Worm (Caenorhabditis elegans) whole organism, young adult: Measurements from ENCODE around the gene srh-78.

Experiments used
- B0336.3 ChIP-seq: fragments of 200-800 bp; sonication (Bioruptor generic); IDR thresholded peaks from 2 replicates; pipeline ENCODE4 v1.3.6; 2022; ENCODE audit warnings: missing genetic modification characterization, missing compliant biosample characterization
- C17E4.6 ChIP-seq: fragments of 200-800 bp; sonication (Bioruptor generic); IDR thresholded peaks from 2 replicates; pipeline ENCODE4 v1.3.6; 2022; ENCODE audit warnings: missing genetic modification reagents, missing genetic modification characterization, missing compliant biosample characterization
- F10E7.11 ChIP-seq: sonication (generic microtip); optimal IDR thresholded peaks from 2 replicates; lab custom pipeline; 2017; ENCODE audit warnings: mild to moderate bottlenecking, missing genetic modification characterization, moderate library complexity, missing compliant biosample characterization
- F22D6.2 ChIP-seq: sonication (generic microtip); optimal IDR thresholded peaks from 2 replicates; lab custom pipeline; 2016; ENCODE audit warnings: mild to moderate bottlenecking, missing genetic modification characterization, missing compliant biosample characterization
- F23B12.7 ChIP-seq: sonication (generic microtip); optimal IDR thresholded peaks from 2 replicates; lab custom pipeline; 2017; ENCODE audit warnings: missing genetic modification characterization, mild to moderate bottlenecking, missing compliant biosample characterization, antibody characterized with exemption, moderate library complexity; ENCODE audit not compliant: insufficient read depth
- F33H1.4 ChIP-seq: fragments of 200-800 bp; sonication (Bioruptor generic); IDR thresholded peaks from 2 replicates; pipeline ENCODE4 v1.3.6; 2022; ENCODE audit warnings: missing genetic modification reagents, missing genetic modification characterization, missing compliant biosample characterization
- F57A8.1 ChIP-seq: fragments of 200-800 bp; sonication (Bioruptor generic); optimal IDR thresholded peaks from 2 replicates; lab custom pipeline; 2018; ENCODE audit warnings: mild to moderate bottlenecking, missing genetic modification characterization, moderate library complexity, missing compliant biosample characterization
- T26A5.8 ChIP-seq: sonication (generic microtip); optimal IDR thresholded peaks from 2 replicates; lab custom pipeline; 2016; ENCODE audit warnings: missing genetic modification characterization, missing compliant biosample characterization
- Y53G8AR.9 ChIP-seq: fragments of 200-800 bp; sonication (Bioruptor generic); conservative IDR thresholded peaks from 2 replicates; pipeline ENCODE4 v1.3.6; 2022; ENCODE audit warnings: missing genetic modification reagents, missing genetic modification characterization, missing compliant biosample characterization
- akir-1 ChIP-seq: fragments of 200-800 bp; sonication (Bioruptor generic); optimal IDR thresholded peaks from 2 replicates; lab custom pipeline; 2018; ENCODE audit warnings: mild to moderate bottlenecking, missing genetic modification characterization, moderate library complexity, missing compliant biosample characterization
- aptf-2 ChIP-seq: fragments of 200-800 bp; sonication (Bioruptor generic); conservative IDR thresholded peaks from 2 replicates; pipeline ENCODE4 v1.3.6; 2022; ENCODE audit warnings: missing genetic modification reagents, missing genetic modification characterization, missing compliant biosample characterization
- atf-7 ChIP-seq: sonication (generic microtip); optimal IDR thresholded peaks from 2 replicates; lab custom pipeline; 2017; ENCODE audit warnings: mild to moderate bottlenecking, missing genetic modification characterization, missing compliant biosample characterization
- ceh-40 ChIP-seq: fragments of 200-800 bp; sonication (Bioruptor generic); IDR thresholded peaks from 2 replicates; pipeline ENCODE4 v1.3.6; 2022; ENCODE audit warnings: missing genetic modification characterization, missing compliant biosample characterization
- chd-7 ChIP-seq: sonication (generic microtip); optimal IDR thresholded peaks from 2 replicates; lab custom pipeline; 2016; ENCODE audit warnings: mild to moderate bottlenecking, missing genetic modification characterization, moderate library complexity, missing compliant biosample characterization
- dpl-1 ChIP-seq: fragments of 150-350 bp; optimal IDR thresholded peaks from 2 replicates; lab custom pipeline; 2014; ENCODE audit warnings: missing biosample characterization, missing genetic modification reagents, missing genetic modification characterization
- ekl-4 ChIP-seq: fragments of 200-800 bp; sonication (Bioruptor generic); IDR thresholded peaks from 2 replicates; pipeline ENCODE4 v1.3.6; 2022; ENCODE audit warnings: missing genetic modification reagents, missing genetic modification characterization, missing compliant biosample characterization
- ets-4 ChIP-seq: fragments of 200-800 bp; sonication (Bioruptor generic); optimal IDR thresholded peaks from 2 replicates; lab custom pipeline; 2018; ENCODE audit warnings: mild to moderate bottlenecking, missing genetic modification characterization, missing compliant biosample characterization
- hlh-12 ChIP-seq: sonication (generic microtip); optimal IDR thresholded peaks from 2 replicates; lab custom pipeline; 2016; ENCODE audit warnings: missing genetic modification characterization, missing compliant biosample characterization
- hmg-20 ChIP-seq: fragments of 200-800 bp; sonication (Bioruptor generic); IDR thresholded peaks from 2 replicates; pipeline ENCODE4 v1.3.6; 2022; ENCODE audit warnings: missing genetic modification reagents, missing genetic modification characterization, missing compliant biosample characterization
- lag-1 ChIP-seq: fragments of 200-800 bp; sonication (Bioruptor generic); IDR thresholded peaks from 2 replicates; pipeline ENCODE4 v1.3.6; 2022; ENCODE audit warnings: missing genetic modification reagents, missing genetic modification characterization, missing compliant biosample characterization
- lin-26 ChIP-seq: fragments of 200-800 bp; sonication (Bioruptor generic); IDR thresholded peaks from 2 replicates; pipeline ENCODE4 v1.3.6; 2022; ENCODE audit warnings: missing genetic modification reagents, missing genetic modification characterization, missing compliant biosample characterization
- lin-54 ChIP-seq: fragments of 200-800 bp; sonication (Bioruptor generic); optimal IDR thresholded peaks from 2 replicates; lab custom pipeline; 2018; ENCODE audit warnings: mild to moderate bottlenecking, missing genetic modification characterization, missing compliant biosample characterization
- lsy-27 ChIP-seq: sonication (generic microtip); optimal IDR thresholded peaks from 2 replicates; lab custom pipeline; 2017; ENCODE audit warnings: missing genetic modification characterization, mild to moderate bottlenecking, missing compliant biosample characterization, antibody characterized with exemption, missing genotype, borderline replicate concordance; ENCODE audit not compliant: insufficient read depth
- madf-3 ChIP-seq: fragments of 200-800 bp; sonication (Bioruptor generic); IDR thresholded peaks from 2 replicates; pipeline ENCODE4 v1.3.6; 2022; ENCODE audit warnings: missing genetic modification reagents, missing genetic modification characterization, missing compliant biosample characterization
- madf-6 ChIP-seq: fragments of 200-800 bp; sonication (Bioruptor generic); IDR thresholded peaks from 2 replicates; pipeline ENCODE4 v1.3.6; 2022; ENCODE audit warnings: missing genetic modification reagents, missing genetic modification characterization, missing compliant biosample characterization
- nfya-2 ChIP-seq: fragments of 200-800 bp; sonication (Bioruptor generic); IDR thresholded peaks from 2 replicates; pipeline ENCODE4 v1.3.6; 2022; ENCODE audit warnings: missing genetic modification reagents, missing genetic modification characterization, missing compliant biosample characterization
- nfyb-1 ChIP-seq: fragments of 200-800 bp; sonication (Bioruptor generic); IDR thresholded peaks from 2 replicates; pipeline ENCODE4 v1.3.6; 2022; ENCODE audit warnings: missing genetic modification reagents, missing genetic modification characterization, missing compliant biosample characterization
- pbrm-1 ChIP-seq: fragments of 200-800 bp; sonication (Bioruptor generic); IDR thresholded peaks from 2 replicates; pipeline ENCODE4 v1.3.6; 2022; ENCODE audit warnings: missing genetic modification reagents, missing genetic modification characterization, missing compliant biosample characterization
- pha-4 ChIP-seq: fragments of 150-350 bp; sonication (generic microtip); optimal IDR thresholded peaks from 2 replicates; lab custom pipeline; 2014; ENCODE audit warnings: missing biosample characterization, missing genetic modification reagents, missing genetic modification characterization
- snpc-4 ChIP-seq, 5 experiments: fragments of 150-350 bp in 1 of 5; sonication (generic microtip) in 4 of 5; optimal IDR thresholded peaks; 2 replicates each; lab custom pipeline; 2014 to 2018; ENCODE audit warnings: missing genetic modification characterization in 5 of 5, missing biosample characterization in 3 of 5, antibody characterized with exemption in 2 of 5, mild to moderate bottlenecking in 2 of 5, missing compliant biosample characterization in 2 of 5, missing genotype in 2 of 5, moderate library complexity in 2 of 5, missing genetic modification reagents in 1 of 5
- tbp1 ChIP-seq: fragments of 200-800 bp; sonication (Bioruptor generic); optimal IDR thresholded peaks from 2 replicates; lab custom pipeline; 2018; ENCODE audit warnings: mild to moderate bottlenecking, missing genetic modification characterization, missing compliant biosample characterization
- xnd-1 ChIP-seq: sonication (generic microtip); optimal IDR thresholded peaks from 2 replicates; lab custom pipeline; 2016; ENCODE audit warnings: missing genotype, missing genetic modification reagents, missing genetic modification characterization, missing compliant biosample characterization
- zim-3 ChIP-seq: sonication (generic microtip); optimal IDR thresholded peaks from 2 replicates; lab custom pipeline; 2017; ENCODE audit warnings: mild to moderate bottlenecking, missing genetic modification characterization, moderate library complexity, missing compliant biosample characterization
- ztf-18 ChIP-seq: sonication (generic microtip); optimal IDR thresholded peaks from 2 replicates; lab custom pipeline; 2016; ENCODE audit warnings: missing genotype, mild to moderate bottlenecking, missing genetic modification characterization, missing compliant biosample characterization
- ztf-6 ChIP-seq: fragments of 200-800 bp; sonication (Bioruptor generic); IDR thresholded peaks from 2 replicates; pipeline ENCODE4 v1.3.6; 2022; ENCODE audit warnings: missing genetic modification reagents, missing genetic modification characterization, missing compliant biosample characterization

srh-78 gene

ce11 chrV:238094-238493 is 21.1 kb downstream of the srh-78 start, which contains the start of gene R02C2.1:
Gene R02C2.1 (minus strand): TSS chrV:238194.
- TF ChIP-seq F33H1.4 (GFP tag; lab: Robert Waterston, UW) (no peak), chd-7 (tag; lab: Kevin White, UChicago) (no peak), zim-3 (no peak), lag-1 (GFP tag; lab: Robert Waterston, UW) (no peak), madf-6 (GFP tag; lab: Robert Waterston, UW) (no peak), snpc-4 (GFP tag; optimal IDR thresholded peaks at IDR 0.05; lab: Kevin White, UChicago) (no peak), snpc-4 (tag; optimal IDR thresholded peaks at IDR 0.05; lab: Kevin White, UChicago) (no peak), xnd-1 (tag; lab: Kevin White, UChicago) (no peak)

- no peak for TF ChIP-seq ets-4 (GFP tag; lab: Kevin White, UChicago)
- no peak for TF ChIP-seq ztf-6
- no peak for TF ChIP-seq akir-1
- TF ChIP-seq xnd-1 (tag; lab: Kevin White, UChicago), result no peak
- TF ChIP-seq ztf-18 (tag; lab: Kevin White, UChicago), result no peak
- no peak for TF ChIP-seq hlh-12 (tag; lab: Kevin White, UChicago)
- TF ChIP-seq ceh-40 (GFP tag; lab: Robert Waterston, UW), result no peak
- TF ChIP-seq C17E4.6 (GFP tag; lab: Robert Waterston, UW), result no peak
- TF ChIP-seq Y53G8AR.9 (GFP tag; lab: Robert Waterston, UW), result no peak
- TF ChIP-seq lin-54, result no peak
- no peak for TF ChIP-seq T26A5.8 (tag; lab: Kevin White, UChicago)
- no peak for TF ChIP-seq lin-26 (GFP tag; lab: Robert Waterston, UW)
- no peak for TF ChIP-seq F22D6.2 (tag; lab: Kevin White, UChicago)
- no peak for TF ChIP-seq pbrm-1 (GFP tag; lab: Robert Waterston, UW)
- no peak for TF ChIP-seq F10E7.11 (tag; lab: Kevin White, UChicago)
Observed at ce11 chrV:240287-240686, 23.3 kb downstream of the srh-78 start, which contains the start of gene txt-2. Gene txt-2 (minus strand): TSS chrV:240500.

ce11 chrV:242518-242917 is 25.6 kb downstream of the srh-78 start, which contains the start of gene R02C2.7:
Gene R02C2.7 (minus strand): TSS chrV:242618.
- TF ChIP-seq T26A5.8 (tag; lab: Kevin White, UChicago) (no peak), pha-4 (no peak), chd-7 (tag; lab: Kevin White, UChicago) (no peak), B0336.3 (no peak), F23B12.7 (tag; lab: Kevin White, UChicago) (no peak), tbp1 (no peak), ekl-4 (GFP tag; lab: Robert Waterston, UW) (no peak), nfyb-1 (no peak), nfya-2 (GFP tag; lab: Robert Waterston, UW) (no peak), hmg-20 (GFP tag; lab: Robert Waterston, UW) (no peak), madf-6 (GFP tag; lab: Robert Waterston, UW) (no peak), atf-7 (no peak), F57A8.1 (no peak), dpl-1 (GFP tag; lab: Kevin White, UChicago) (no peak), akir-1 (no peak), aptf-2 (no peak), lsy-27 (tag; lab: Kevin White, UChicago) (no peak), madf-3 (no peak)
